Fruit fly (Drosophila melanogaster) whole organism, pupa: ENCODE results near the gene Acn.

Experiments
- CG10348 ChIP-seq: fragments of 200-800 bp; sonication (Bioruptor generic); IDR thresholded peaks from 2 replicates; pipeline ENCODE4 v1.3.6; 2022; ENCODE audit warnings: missing biosample characterization, missing genetic modification characterization
- CG12605 ChIP-seq: fragments of 200-800 bp; sonication (Bioruptor generic); IDR thresholded peaks from 2 replicates; pipeline ENCODE4 v1.3.6; 2022; ENCODE audit warnings: missing biosample characterization, missing genetic modification characterization
- CG13204 ChIP-seq: fragments of 200-800 bp; sonication (Bioruptor generic); optimal IDR thresholded peaks from 2 replicates; lab custom pipeline; 2018; ENCODE audit warnings: missing biosample characterization, mild to moderate bottlenecking, missing genetic modification characterization, moderate library complexity
- CG14655 ChIP-seq: fragments of 200-800 bp; sonication (Bioruptor generic); optimal IDR thresholded peaks from 3 replicates; lab custom pipeline; 2017; ENCODE audit warnings: mild to moderate bottlenecking, missing biosample characterization, missing genetic modification reagents, missing genetic modification characterization
- CG15710 ChIP-seq: fragments of 200-800 bp; sonication (Bioruptor generic); optimal IDR thresholded peaks from 2 replicates; lab custom pipeline; 2018; ENCODE audit warnings: missing biosample characterization, mild to moderate bottlenecking, missing genetic modification characterization, moderate library complexity
- CG17806 ChIP-seq: fragments of 200-800 bp; sonication (Bioruptor generic); optimal IDR thresholded peaks from 2 replicates; lab custom pipeline; 2018; ENCODE audit warnings: missing biosample characterization, mild to moderate bottlenecking, missing genetic modification characterization, moderate library complexity
- CG32121 ChIP-seq: fragments of 200-800 bp; sonication (Bioruptor generic); IDR thresholded peaks from 2 replicates; pipeline ENCODE4 v1.3.6; 2022; ENCODE audit warnings: missing biosample characterization, missing genetic modification characterization
- CG34367 ChIP-seq: fragments of 200-800 bp; sonication (Bioruptor generic); optimal IDR thresholded peaks from 2 replicates; lab custom pipeline; 2018; ENCODE audit warnings: missing biosample characterization, mild to moderate bottlenecking, missing genetic modification characterization
- CG4496 ChIP-seq: fragments of 200-800 bp; sonication (Bioruptor generic); IDR thresholded peaks from 3 replicates; pipeline ENCODE4 v1.3.6; 2022; ENCODE audit warnings: missing biosample characterization, missing genetic modification characterization
- CG8159 ChIP-seq: fragments of 200-800 bp; sonication (Bioruptor generic); optimal IDR thresholded peaks from 3 replicates; lab custom pipeline; 2018; ENCODE audit warnings: missing biosample characterization, mild to moderate bottlenecking, missing genetic modification characterization, moderate library complexity
- CG8301 ChIP-seq: fragments of 200-800 bp; sonication (Bioruptor generic); optimal IDR thresholded peaks from 2 replicates; lab custom pipeline; 2018; ENCODE audit warnings: missing biosample characterization, mild to moderate bottlenecking, missing genetic modification characterization
- CG9948 ChIP-seq: fragments of 200-800 bp; sonication (Bioruptor generic); optimal IDR thresholded peaks from 2 replicates; lab custom pipeline; 2018; ENCODE audit warnings: missing biosample characterization, mild to moderate bottlenecking, missing genetic modification characterization, moderate library complexity
- D1 ChIP-seq: fragments of 200-800 bp; sonication (Bioruptor generic); optimal IDR thresholded peaks from 2 replicates; lab custom pipeline; 2018; ENCODE audit warnings: missing biosample characterization, mild to moderate bottlenecking, missing genetic modification characterization, moderate library complexity
- EcR ChIP-seq: fragments of 200-800 bp; sonication (Bioruptor generic); optimal IDR thresholded peaks from 3 replicates; lab custom pipeline; 2019; ENCODE audit warnings: missing biosample characterization, missing genetic modification characterization, mild to moderate bottlenecking, moderate library complexity, missing genetic modification reagents
- Ets98B ChIP-seq: fragments of 200-800 bp; sonication (Bioruptor generic); IDR thresholded peaks from 2 replicates; pipeline ENCODE4 v1.3.6; 2022; ENCODE audit warnings: missing biosample characterization, missing genetic modification characterization
- Pif1A ChIP-seq: fragments of 200-800 bp; sonication (Bioruptor generic); optimal IDR thresholded peaks from 3 replicates; lab custom pipeline; 2016; ENCODE audit warnings: missing biosample characterization, missing genetic modification characterization
- Pif1B ChIP-seq: fragments of 200-800 bp; sonication (Bioruptor generic); optimal IDR thresholded peaks from 3 replicates; lab custom pipeline; 2016; ENCODE audit warnings: missing biosample characterization, missing genetic modification characterization
- Snoo ChIP-seq: fragments of 200-800 bp; sonication (Bioruptor generic); optimal IDR thresholded peaks from 3 replicates; lab custom pipeline; 2017; ENCODE audit warnings: missing biosample characterization, mild to moderate bottlenecking, missing genetic modification characterization, inconsistent platforms
- fd96Ca ChIP-seq: fragments of 200-800 bp; sonication (Bioruptor generic); IDR thresholded peaks from 3 replicates; pipeline ENCODE4 v1.3.6; 2022; ENCODE audit warnings: missing biosample characterization, missing genetic modification characterization
- gl ChIP-seq: fragments of 200-800 bp; sonication (Bioruptor generic); optimal IDR thresholded peaks from 2 replicates; lab custom pipeline; 2018; ENCODE audit warnings: missing biosample characterization, mild to moderate bottlenecking, missing genetic modification characterization
- rn ChIP-seq: fragments of 200-800 bp; sonication (Bioruptor generic); IDR thresholded peaks from 2 replicates; pipeline ENCODE4 v1.3.6; 2022; ENCODE audit warnings: missing biosample characterization, missing genetic modification characterization

Gene Acn

DNA sequence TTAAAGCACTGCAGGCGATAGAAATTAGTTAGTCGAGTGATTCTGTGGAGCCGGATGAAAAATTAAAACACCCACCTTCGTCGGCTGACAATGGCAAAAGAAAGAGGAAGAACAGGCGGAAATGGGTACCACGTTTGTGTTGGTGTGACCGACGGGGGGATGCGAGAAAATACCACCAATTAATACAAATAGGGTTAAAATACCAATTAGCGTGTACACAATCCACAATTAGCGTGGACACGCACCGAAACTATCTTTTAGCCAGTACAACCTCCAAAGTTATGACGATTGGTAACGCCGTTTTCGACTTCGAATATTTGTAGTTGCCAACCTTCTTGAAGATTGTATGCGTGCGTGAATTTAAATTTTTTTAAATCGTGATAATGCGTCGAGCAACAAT lies 36.0 kb upstream of the Acn start, which contains the start of gene RpL30:
Gene RpL30, minus strand, starts transcription at position 177 of the 400 bp plus-strand sequence.
- TF ChIP-seq fd96Ca (GFP tag; lab: Robert Waterston, UW) (no peak; the same call in 2 of the 3 replicates), EcR (GFP tag; lab: Kevin White, UChicago) (peak; percentile 31), CG4496 (GFP tag; lab: Robert Waterston, UW) (peak; percentile 83), CG14655 (GFP tag; lab: Kevin White, UChicago) (peak; percentile 51), Pif1A (peak; percentile 71), CG15710 (tag; lab: Kevin White, UChicago) (peak; percentile 60), Pif1B (GFP tag; lab: Kevin White, UChicago) (peak; percentile 63), gl (tag; lab: Kevin White, UChicago) (peak; percentile 76), CG12605 (peak; percentile 91), CG8159 (tag; lab: Kevin White, UChicago) (peak; percentile 66), rn (peak; percentile 40; the same call in 1 of the 2 replicates), CG13204 (peak; percentile 79), Ets98B (GFP tag; lab: Robert Waterston, UW) (peak; percentile 78), CG17806 (peak; percentile 44), CG10348 (GFP tag; lab: Robert Waterston, UW) (no peak), CG9948 (tag; lab: Kevin White, UChicago) (peak; percentile 31), CG32121 (GFP tag; lab: Robert Waterston, UW) (peak; percentile 60; the same call in 1 of the 2 replicates), CG34367 (tag; lab: Kevin White, UChicago) (peak; percentile 79), D1 (no peak), CG8301 (tag; lab: Kevin White, UChicago) (peak; percentile 56), Snoo (tag; lab: Kevin White, UChicago) (peak; percentile 90)

DNA sequence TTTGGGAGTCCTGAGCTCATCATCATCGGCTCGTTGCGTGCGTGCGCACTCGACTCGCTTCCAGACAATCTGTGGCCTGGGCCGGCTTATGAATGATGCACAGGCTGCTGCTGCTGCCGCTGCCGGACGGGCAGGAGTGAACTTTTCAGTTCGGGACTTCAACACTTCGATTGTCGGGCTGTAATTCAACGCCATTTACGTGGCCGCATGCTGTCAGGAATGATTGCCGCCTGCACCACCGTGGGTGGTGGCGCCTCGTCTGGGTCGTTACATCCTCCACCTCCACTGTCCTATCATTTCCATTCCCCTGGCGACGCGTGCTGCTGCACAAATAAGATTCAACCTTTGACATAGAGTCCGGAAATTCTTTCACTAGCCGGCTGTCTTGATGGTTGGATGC lies 35.1 kb upstream of the Acn start:
- no peak for TF ChIP-seq D1
- TF ChIP-seq CG8159 (tag; lab: Kevin White, UChicago), result no peak
- no peak for TF ChIP-seq Pif1A
- no peak for TF ChIP-seq gl (tag; lab: Kevin White, UChicago)
- TF ChIP-seq rn, result no peak
- no peak for TF ChIP-seq EcR (GFP tag; lab: Kevin White, UChicago)
- TF ChIP-seq CG13204, result no peak
- TF ChIP-seq CG10348 (GFP tag; lab: Robert Waterston, UW), result no peak
- no peak for TF ChIP-seq CG9948 (tag; lab: Kevin White, UChicago)
- no peak for TF ChIP-seq CG14655 (GFP tag; lab: Kevin White, UChicago)
- TF ChIP-seq CG34367 (tag; lab: Kevin White, UChicago), result no peak
- no peak for TF ChIP-seq CG8301 (tag; lab: Kevin White, UChicago)
- no peak for TF ChIP-seq Ets98B (GFP tag; lab: Robert Waterston, UW)
- no peak for TF ChIP-seq CG32121 (GFP tag; lab: Robert Waterston, UW)
- TF ChIP-seq Snoo (tag; lab: Kevin White, UChicago), result no peak
- TF ChIP-seq CG17806, result no peak
- TF ChIP-seq CG4496 (GFP tag; lab: Robert Waterston, UW), result no peak
- TF ChIP-seq CG15710 (tag; lab: Kevin White, UChicago), result no peak

DNA sequence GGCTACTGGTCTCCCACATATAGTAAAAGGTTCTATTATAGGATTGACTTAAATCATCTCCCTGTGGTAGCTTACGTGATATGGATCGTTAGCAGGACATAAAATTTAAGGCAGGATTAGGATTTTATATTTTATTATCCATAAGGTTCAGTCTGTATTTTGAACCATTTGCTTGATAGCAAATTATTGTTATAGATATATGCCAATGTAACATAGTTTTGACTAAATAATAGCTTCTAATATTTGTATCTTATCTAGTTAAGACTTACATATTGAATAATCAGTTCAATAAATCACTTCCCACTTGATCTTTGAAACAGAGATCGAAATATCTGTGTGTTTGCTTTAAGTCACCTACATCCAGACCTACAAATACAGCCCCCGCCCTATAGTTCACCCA lies 34.6 kb upstream of the Acn start, which contains the start of gene robl37BC:
Gene robl37BC, plus strand, starts transcription at position 301 of the 400 bp plus-strand sequence.
- TF ChIP-seq D1 (no peak), fd96Ca (GFP tag; lab: Robert Waterston, UW) (no peak), Snoo (tag; lab: Kevin White, UChicago) (no peak), CG9948 (tag; lab: Kevin White, UChicago) (no peak), CG13204 (no peak), EcR (GFP tag; lab: Kevin White, UChicago) (no peak), CG14655 (GFP tag; lab: Kevin White, UChicago) (no peak), Pif1A (no peak), CG17806 (no peak), CG4496 (GFP tag; lab: Robert Waterston, UW) (no peak), CG34367 (tag; lab: Kevin White, UChicago) (no peak), CG32121 (GFP tag; lab: Robert Waterston, UW) (no peak)

DNA sequence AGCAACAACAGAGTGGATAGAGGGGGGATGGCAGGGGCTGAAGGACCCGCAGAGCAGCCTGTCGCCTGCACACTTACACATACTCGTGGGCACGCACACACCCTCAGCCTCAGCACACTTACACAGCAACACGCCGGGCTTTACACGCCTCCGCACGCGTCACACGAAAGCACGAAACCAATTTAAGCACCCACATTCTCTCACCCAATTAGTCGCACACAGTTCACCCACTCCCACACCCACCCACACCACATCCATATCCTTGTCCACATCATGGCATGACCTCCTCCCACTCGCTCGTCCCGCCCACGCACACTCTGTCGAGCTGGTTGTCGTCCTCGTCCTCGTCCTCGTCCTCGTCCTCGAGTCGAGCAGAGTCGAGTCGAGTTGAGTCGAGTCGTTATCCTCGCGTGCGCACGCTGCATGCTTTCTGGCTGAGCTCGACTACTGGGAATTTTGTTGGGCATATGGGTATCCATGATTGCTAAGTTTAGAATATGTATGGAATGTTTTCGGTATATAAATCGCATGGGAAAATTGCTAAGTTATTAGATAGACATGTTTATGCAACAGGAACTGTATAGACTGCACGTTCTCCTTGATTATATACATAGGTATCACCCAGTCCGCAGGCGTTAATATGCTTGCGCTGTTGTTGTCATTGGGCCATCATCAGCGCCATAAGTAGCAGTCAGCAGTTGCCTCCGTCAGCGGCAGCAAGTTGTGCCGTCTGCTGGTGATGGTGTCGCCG lies 33.1 kb upstream of the Acn start:
- TF ChIP-seq EcR (GFP tag; lab: Kevin White, UChicago) (no peak), CG10348 (GFP tag; lab: Robert Waterston, UW) (peak; percentile 32; the same call in 1 of the 2 replicates), CG13204 (peak; percentile 61), CG15710 (tag; lab: Kevin White, UChicago) (peak; percentile 76), Pif1B (GFP tag; lab: Kevin White, UChicago) (peak; percentile 42), Pif1A (peak; percentile 76), rn (0 out of 2 replicates have a peak, but pooled peaks have one; percentile 34), Snoo (tag; lab: Kevin White, UChicago) (peak; percentile 48), CG12605 (peak; percentile 54; the same call in 1 of the 2 replicates), CG8159 (tag; lab: Kevin White, UChicago) (peak; percentile 80), Ets98B (GFP tag; lab: Robert Waterston, UW) (peak; percentile 62; the same call in 1 of the 2 replicates), CG17806 (peak; percentile 74), CG32121 (GFP tag; lab: Robert Waterston, UW) (peak; percentile 76), CG34367 (tag; lab: Kevin White, UChicago) (peak; percentile 75), D1 (no peak), fd96Ca (GFP tag; lab: Robert Waterston, UW) (peak; percentile 81), CG8301 (tag; lab: Kevin White, UChicago) (peak; percentile 61), gl (tag; lab: Kevin White, UChicago) (peak; percentile 46), CG9948 (tag; lab: Kevin White, UChicago) (peak; percentile 66), CG4496 (GFP tag; lab: Robert Waterston, UW) (peak; percentile 67; the same call in 2 of the 3 replicates), CG14655 (GFP tag; lab: Kevin White, UChicago) (peak; percentile 69)
